Fruit fly (Drosophila melanogaster) whole organism: Measurements from ENCODE around the gene CG33695.

Experiments used
- CG8478 ChIP-seq: fragments of >200 bp; optimal IDR thresholded peaks from 2 replicates; lab custom pipeline; 2018; ENCODE audit warnings: inconsistent platforms
- Dll ChIP-seq: fragments of >200 bp; optimal IDR thresholded peaks from 2 replicates; lab custom pipeline; 2017
- EcR ChIP-seq, 2 experiments: fragments of >200 bp; optimal IDR thresholded peaks; 2 replicates each; lab custom pipeline; 2017; ENCODE audit warnings: missing biosample characterization in 2 of 2, missing genetic modification characterization in 2 of 2, missing genetic modification reagents in 2 of 2
- pan ChIP-seq: fragments of >200 bp; optimal IDR thresholded peaks from 2 replicates; lab custom pipeline; 2017
- psq ChIP-seq: fragments of >200 bp; optimal IDR thresholded peaks from 2 replicates; lab custom pipeline; 2017
- usp ChIP-seq: fragments of >200 bp; optimal IDR thresholded peaks from 2 replicates; lab custom pipeline; 2017; ENCODE audit warnings: missing biosample characterization, missing genetic modification characterization, mixed read lengths

The CG33695 gene

dm6 chr2L:11277927-11278351, at the start of gene CG33695:
Gene CG33695 (plus strand): TSS chr2L:11278021.
- TF ChIP-seq Dll (lab: Kevin White, UChicago) (no peak), CG8478 (lab: Kevin White, UChicago) (no peak), psq (lab: Kevin White, UChicago) (no peak), pan (no peak), EcR (GFP tag; optimal IDR thresholded peaks at IDR 0.05; lab: Kevin White, UChicago) (no peak), usp (no peak)

- TF ChIP-seq pan: no peak
- TF ChIP-seq CG8478 (lab: Kevin White, UChicago): no peak
Observed at dm6 chr2L:11228039-11228438, 49.8 kb upstream of the CG33695 start.

- TF ChIP-seq Dll (lab: Kevin White, UChicago) (no peak), pan (no peak), EcR (GFP tag; optimal IDR thresholded peaks at IDR 0.05; lab: Kevin White, UChicago) (no peak), CG8478 (lab: Kevin White, UChicago) (no peak), psq (lab: Kevin White, UChicago) (no peak)
Observed at dm6 chr2L:11228909-11229574, 48.8 kb upstream of the CG33695 start.

dm6 chr2L:11235534-11235933, 42.3 kb upstream of the CG33695 start:
- no peak for TF ChIP-seq psq (lab: Kevin White, UChicago)
- no peak for TF ChIP-seq usp
- no peak for TF ChIP-seq CG8478 (lab: Kevin White, UChicago)
- no peak for TF ChIP-seq EcR (GFP tag; optimal IDR thresholded peaks at IDR 0.05; lab: Kevin White, UChicago)
- no peak for TF ChIP-seq pan
- TF ChIP-seq Dll (lab: Kevin White, UChicago): no peak

dm6 chr2L:11236364-11236763, 41.5 kb upstream of the CG33695 start:
- no peak for TF ChIP-seq pan
- TF ChIP-seq EcR (GFP tag; optimal IDR thresholded peaks at IDR 0.05; lab: Kevin White, UChicago): no peak
- TF ChIP-seq psq (lab: Kevin White, UChicago): no peak
- no peak for TF ChIP-seq usp
- TF ChIP-seq Dll (lab: Kevin White, UChicago): no peak
- TF ChIP-seq CG8478 (lab: Kevin White, UChicago): no peak

- TF ChIP-seq Dll (lab: Kevin White, UChicago): no peak
Observed at dm6 chr2L:11243912-11244311, 33.9 kb upstream of the CG33695 start.

- no peak for TF ChIP-seq psq (lab: Kevin White, UChicago)
- no peak for TF ChIP-seq usp
- no peak for TF ChIP-seq EcR (GFP tag; optimal IDR thresholded peaks at IDR 0.05; lab: Kevin White, UChicago)
- TF ChIP-seq pan: no peak
- TF ChIP-seq Dll (lab: Kevin White, UChicago): no peak
- no peak for TF ChIP-seq CG8478 (lab: Kevin White, UChicago)
Observed at dm6 chr2L:11247730-11248129, 30.1 kb upstream of the CG33695 start.

dm6 chr2L:11249376-11249775, 28.4 kb upstream of the CG33695 start:
- TF ChIP-seq Dll (lab: Kevin White, UChicago): no peak
- TF ChIP-seq EcR (GFP tag; optimal IDR thresholded peaks at IDR 0.05; lab: Kevin White, UChicago): no peak
- TF ChIP-seq psq (lab: Kevin White, UChicago): no peak
- TF ChIP-seq CG8478 (lab: Kevin White, UChicago): no peak
- TF ChIP-seq usp: no peak
- no peak for TF ChIP-seq pan

- no peak for TF ChIP-seq Dll (lab: Kevin White, UChicago)
Observed at dm6 chr2L:11251181-11251580, 26.6 kb upstream of the CG33695 start.

- TF ChIP-seq Dll (lab: Kevin White, UChicago) (no peak), EcR (GFP tag; optimal IDR thresholded peaks at IDR 0.05; lab: Kevin White, UChicago) (no peak), usp (no peak), CG8478 (lab: Kevin White, UChicago) (no peak), pan (no peak)
Observed at dm6 chr2L:11268933-11269631, 8.7 kb upstream of the CG33695 start, which contains the start of gene cmet. Gene cmet (minus strand): TSS chr2L:11269002.

- TF ChIP-seq Dll (lab: Kevin White, UChicago) (no peak), pan (no peak), CG8478 (lab: Kevin White, UChicago) (no peak), psq (lab: Kevin White, UChicago) (no peak), EcR (GFP tag; optimal IDR thresholded peaks at IDR 0.05; lab: Kevin White, UChicago) (no peak), usp (no peak)
Observed at dm6 chr2L:11269632-11269965, 8.2 kb upstream of the CG33695 start, which contains the start of gene cana. Gene cana (plus strand): TSS chr2L:11269780.

- no peak for TF ChIP-seq psq (lab: Kevin White, UChicago)
- no peak for TF ChIP-seq EcR (GFP tag; optimal IDR thresholded peaks at IDR 0.05; lab: Kevin White, UChicago)
- no peak for TF ChIP-seq CG8478 (lab: Kevin White, UChicago)
- no peak for TF ChIP-seq pan
- no peak for TF ChIP-seq Dll (lab: Kevin White, UChicago)
- no peak for TF ChIP-seq usp
Observed at dm6 chr2L:11271622-11272282, 6.1 kb upstream of the CG33695 start.
